Worm (Caenorhabditis elegans) whole organism, L1 larva: ENCODE results near the gene pph-5.

ENCODE experiments used
- F16B12.6 ChIP-seq: fragments of 150-350 bp; optimal IDR thresholded peaks from 2 replicates; lab custom pipeline; 2014; ENCODE audit warnings: missing biosample characterization, missing genetic modification characterization
- aha-1 ChIP-seq: fragments of 150-350 bp; optimal IDR thresholded peaks from 2 replicates; lab custom pipeline; 2014; ENCODE audit warnings: missing biosample characterization, missing genetic modification characterization
- blmp-1 ChIP-seq: fragments of 150-350 bp; optimal IDR thresholded peaks from 2 replicates; lab custom pipeline; 2014; ENCODE audit warnings: missing biosample characterization, missing genetic modification characterization
- hlh-17 ChIP-seq: fragments of 200-800 bp; sonication (Bioruptor generic); optimal IDR thresholded peaks from 2 replicates; lab custom pipeline; 2018; ENCODE audit warnings: missing genetic modification characterization, mild to moderate bottlenecking, missing compliant biosample characterization, moderate library complexity, borderline replicate concordance
- lin-13 ChIP-seq: fragments of 150-350 bp; optimal IDR thresholded peaks from 2 replicates; lab custom pipeline; 2014; ENCODE audit warnings: missing biosample characterization, missing genetic modification reagents, missing genetic modification characterization
- pqm-1 ChIP-seq: sonication (generic microtip); optimal IDR thresholded peaks from 3 replicates; lab custom pipeline; 2017; ENCODE audit warnings: missing biosample characterization, missing genetic modification characterization
- skn-1 ChIP-seq: fragments of 150-350 bp; optimal IDR thresholded peaks from 2 replicates; lab custom pipeline; 2014; ENCODE audit warnings: missing biosample characterization, missing genetic modification characterization
- sptf-1 ChIP-seq: fragments of 150-350 bp; optimal IDR thresholded peaks from 2 replicates; lab custom pipeline; 2014; ENCODE audit warnings: missing biosample characterization, missing genetic modification characterization
- tbx-2 ChIP-seq: sonication (generic microtip); optimal IDR thresholded peaks from 2 replicates; lab custom pipeline; 2016; ENCODE audit warnings: missing genetic modification characterization, missing compliant biosample characterization
- unc-62 ChIP-seq: fragments of 150-350 bp; optimal IDR thresholded peaks from 2 replicates; lab custom pipeline; 2014; ENCODE audit warnings: missing biosample characterization, missing genetic modification reagents, missing genetic modification characterization

- TF ChIP-seq sptf-1 (tag; lab: Kevin White, UChicago): no peak
- no peak for TF ChIP-seq pqm-1 (tag; lab: Kevin White, UChicago)
- no peak for TF ChIP-seq skn-1 (tag; lab: Kevin White, UChicago)
- TF ChIP-seq aha-1: no peak
- TF ChIP-seq hlh-17 (GFP tag; lab: Kevin White, UChicago): no peak
- no peak for TF ChIP-seq lin-13 (GFP tag; lab: Kevin White, UChicago)
- TF ChIP-seq tbx-2 (tag; lab: Kevin White, UChicago): no peak
- TF ChIP-seq unc-62 (GFP tag; lab: Kevin White, UChicago): no peak
- TF ChIP-seq F16B12.6 (tag; lab: Kevin White, UChicago): no peak
- no peak for TF ChIP-seq blmp-1 (tag; lab: Kevin White, UChicago)
Measured at ce11 chrV:19237204-19237603, 46.9 kb downstream of the pph-5 start, which contains the start of gene fbxb-2.
